Fruit fly (Drosophila melanogaster) whole organism, wandering third instar larva: ENCODE results near the gene MSAmiP.

Experiments
- CG32264 ChIP-seq: fragments of 200-800 bp; sonication (Bioruptor generic); optimal IDR thresholded peaks from 2 replicates; lab custom pipeline; 2016; ENCODE audit warnings: missing biosample characterization, missing genetic modification characterization
- CG9705 ChIP-seq: fragments of 200-800 bp; sonication (Bioruptor generic); optimal IDR thresholded peaks from 2 replicates; lab custom pipeline; 2018; ENCODE audit warnings: missing biosample characterization, mild to moderate bottlenecking, missing genetic modification characterization
- CrebA ChIP-seq: fragments of 200-800 bp; sonication (Bioruptor generic); optimal IDR thresholded peaks from 2 replicates; lab custom pipeline; 2016; ENCODE audit warnings: missing biosample characterization, mild to moderate bottlenecking, missing genetic modification characterization, borderline replicate concordance
- Dif ChIP-seq: fragments of 200-275, 200-300 bp; sonication (Bioruptor generic); optimal IDR thresholded peaks from 2 replicates; lab custom pipeline; 2018; ENCODE audit warnings: missing biosample characterization, missing genetic modification characterization; ENCODE audit not compliant: partially characterized antibody
- GATAd ChIP-seq: sonication (Bioruptor generic); optimal IDR thresholded peaks from 2 replicates; lab custom pipeline; 2016; ENCODE audit warnings: missing biosample characterization, missing genetic modification characterization
- HLH106 ChIP-seq: fragments of 200-800 bp; optimal IDR thresholded peaks from 3 replicates; lab custom pipeline; 2019; ENCODE audit warnings: missing biosample characterization, mild to moderate bottlenecking, missing genetic modification characterization, moderate library complexity
- Hnf4 ChIP-seq: fragments of 200-800 bp; sonication (Bioruptor generic); optimal IDR thresholded peaks from 2 replicates; lab custom pipeline; 2016; ENCODE audit warnings: missing biosample characterization, mild to moderate bottlenecking, missing genetic modification characterization
- Hr78 ChIP-seq: fragments of >200 bp; optimal IDR thresholded peaks from 2 replicates; lab custom pipeline; 2017; ENCODE audit warnings: missing biosample characterization, missing genetic modification characterization
- Hr83 ChIP-seq: fragments of 200-300 bp; sonication (Bioruptor generic); optimal IDR thresholded peaks from 2 replicates; lab custom pipeline; 2016; ENCODE audit warnings: missing biosample characterization, mild to moderate bottlenecking, missing genetic modification characterization, moderate library complexity; ENCODE audit not compliant: poor library complexity, severe bottlenecking
- Jra ChIP-seq: sonication (Bioruptor generic); optimal IDR thresholded peaks from 2 replicates; lab custom pipeline; 2016; ENCODE audit warnings: missing biosample characterization, missing genetic modification characterization
- Mio ChIP-seq: sonication (Bioruptor generic); optimal IDR thresholded peaks from 2 replicates; lab custom pipeline; 2016; ENCODE audit warnings: missing biosample characterization, missing genetic modification characterization
- Myc ChIP-seq: fragments of >200 bp; optimal IDR thresholded peaks from 2 replicates; lab custom pipeline; 2017
- N ChIP-seq: fragments of >200 bp; optimal IDR thresholded peaks from 2 replicates; lab custom pipeline; 2018; ENCODE audit warnings: missing biosample characterization, missing external identifiers, missing genetic modification characterization
- OdsH ChIP-seq: fragments of 200-800 bp; sonication (Bioruptor generic); optimal IDR thresholded peaks from 2 replicates; lab custom pipeline; 2016; ENCODE audit warnings: missing biosample characterization, mild to moderate bottlenecking, missing genetic modification characterization
- Sp1 ChIP-seq: fragments of 200-800 bp; sonication (Bioruptor generic); optimal IDR thresholded peaks from 3 replicates; lab custom pipeline; 2019; ENCODE audit warnings: missing biosample characterization, mild to moderate bottlenecking, missing genetic modification characterization, moderate library complexity
- Vsx2 ChIP-seq: fragments of 200-300, 225-300 bp; sonication (Bioruptor generic); optimal IDR thresholded peaks from 2 replicates; lab custom pipeline; 2018; ENCODE audit warnings: missing biosample characterization, missing genetic modification characterization; ENCODE audit not compliant: partially characterized antibody
- br ChIP-seq: fragments of 200-800 bp; sonication (Bioruptor generic); optimal IDR thresholded peaks from 2 replicates; lab custom pipeline; 2016; ENCODE audit warnings: missing biosample characterization, missing genetic modification characterization
- brk ChIP-seq: fragments of 200-800 bp; sonication (Bioruptor generic); optimal IDR thresholded peaks from 2 replicates; lab custom pipeline; 2016; ENCODE audit warnings: missing biosample characterization, mild to moderate bottlenecking, missing genetic modification characterization
- dl ChIP-seq, 2 experiments: fragments of 175-275, 200-275 bp in 1 of 2; fragments of 200-275 bp in 1 of 2; sonication (Bioruptor generic); optimal IDR thresholded peaks; lab custom pipeline; 2018; ENCODE audit warnings: mild to moderate bottlenecking in 2 of 2, missing biosample characterization in 2 of 2, missing genetic modification characterization in 2 of 2, moderate library complexity in 2 of 2; ENCODE audit not compliant: partially characterized antibody in 2 of 2, insufficient read depth in 1 of 2
- dmrt93B ChIP-seq: fragments of 200-800 bp; sonication (Bioruptor generic); optimal IDR thresholded peaks from 2 replicates; lab custom pipeline; 2018; ENCODE audit warnings: missing biosample characterization, mild to moderate bottlenecking, missing genetic modification characterization
- ey ChIP-seq: fragments of 200-800 bp; sonication (Bioruptor generic); optimal IDR thresholded peaks from 2 replicates; lab custom pipeline; 2016; ENCODE audit warnings: missing biosample characterization, missing genetic modification characterization
- foxo ChIP-seq, 2 experiments: fragments of 200-800 bp; sonication (Bioruptor generic); optimal IDR thresholded peaks; 2 replicates in 1 of 2; 3 replicates in 1 of 2; lab custom pipeline; 2016 to 2017; ENCODE audit warnings: missing biosample characterization in 2 of 2, missing genetic modification characterization in 2 of 2
- fru ChIP-seq: fragments of 200-800 bp; sonication (Bioruptor generic); optimal IDR thresholded peaks from 3 replicates; lab custom pipeline; 2016; ENCODE audit warnings: missing biosample characterization, mild to moderate bottlenecking, missing genetic modification characterization
- h ChIP-seq: fragments of 200-800 bp; sonication (Bioruptor generic); optimal IDR thresholded peaks from 3 replicates; lab custom pipeline; 2016; ENCODE audit warnings: missing biosample characterization, mild to moderate bottlenecking, missing genetic modification characterization
- jim ChIP-seq: fragments of 175-275, 200-325 bp; sonication (Bioruptor generic); optimal IDR thresholded peaks from 2 replicates; lab custom pipeline; 2016; ENCODE audit warnings: missing biosample characterization, mild to moderate bottlenecking, missing genetic modification characterization
- lola ChIP-seq: fragments of >200 bp; optimal IDR thresholded peaks from 2 replicates; lab custom pipeline; 2017; ENCODE audit warnings: missing biosample characterization, missing genetic modification characterization
- psq ChIP-seq: fragments of 200-800 bp; sonication (Bioruptor generic); optimal IDR thresholded peaks from 3 replicates; lab custom pipeline; 2017; ENCODE audit warnings: missing biosample characterization, mild to moderate bottlenecking, missing genetic modification characterization, moderate library complexity
- rgr ChIP-seq: fragments of 200-800 bp; sonication (Bioruptor generic); optimal IDR thresholded peaks from 3 replicates; lab custom pipeline; 2016; ENCODE audit warnings: missing biosample characterization, mild to moderate bottlenecking, missing genetic modification characterization
- sage ChIP-seq: fragments of 200-800 bp; sonication (Bioruptor generic); optimal IDR thresholded peaks from 2 replicates; lab custom pipeline; 2016; ENCODE audit warnings: missing biosample characterization, mild to moderate bottlenecking, missing genetic modification characterization
- sv ChIP-seq: fragments of 200-800 bp; sonication (Bioruptor generic); optimal IDR thresholded peaks from 3 replicates; lab custom pipeline; 2016; ENCODE audit warnings: missing biosample characterization, missing genetic modification characterization
- tai ChIP-seq: sonication (Bioruptor generic); optimal IDR thresholded peaks from 2 replicates; lab custom pipeline; 2016; ENCODE audit warnings: missing biosample characterization, missing genetic modification characterization
- woc ChIP-seq: sonication (Bioruptor generic); optimal IDR thresholded peaks from 2 replicates; lab custom pipeline; 2016; ENCODE audit warnings: missing biosample characterization, mild to moderate bottlenecking, missing genetic modification characterization

Gene MSAmiP

DNA sequence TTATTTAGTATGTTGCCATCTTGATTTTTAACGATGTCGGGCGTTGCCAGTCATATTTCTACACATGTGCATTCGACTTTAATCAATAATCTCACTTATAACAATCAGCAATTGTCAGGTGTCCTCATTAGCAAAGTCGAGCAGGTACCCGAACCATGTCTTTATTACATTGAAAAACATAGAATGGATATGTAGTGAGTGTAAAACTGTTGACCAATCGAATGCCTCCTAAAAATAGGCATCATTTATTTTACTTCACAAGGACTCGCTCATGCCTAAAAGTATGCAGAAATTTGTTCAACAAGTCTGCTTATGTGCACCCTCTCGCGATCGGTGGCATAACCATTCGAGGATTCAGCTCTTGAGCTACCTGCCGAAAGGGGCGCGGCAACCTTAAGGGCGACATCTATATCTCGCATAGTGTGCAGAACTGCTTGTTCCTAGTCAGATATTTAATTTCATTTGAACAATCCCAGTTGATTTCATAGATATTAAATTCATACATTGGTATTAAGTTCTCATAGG is 97.5 kb downstream of the MSAmiP start:
- TF ChIP-seq woc (GFP tag; lab: Kevin White, UChicago) (no peak), Hr83 (GFP tag; lab: Kevin White, UChicago) (peak; percentile 14), dmrt93B (peak; percentile 44), OdsH (GFP tag; lab: Kevin White, UChicago) (peak; percentile 53), foxo (GFP tag; optimal IDR thresholded peaks at IDR 0.05; lab: Kevin White, UChicago) (peak in 1 of 2 experiments; percentile 71), Mio (GFP tag; lab: Kevin White, UChicago) (no peak), fru (GFP tag; lab: Kevin White, UChicago) (peak; percentile 51), Vsx2 (peak; percentile 91), h (GFP tag; lab: Kevin White, UChicago) (peak; percentile 47), sage (GFP tag; lab: Kevin White, UChicago) (no peak), CG32264 (GFP tag; lab: Kevin White, UChicago) (no peak), CG9705 (peak; percentile 48), dl (GFP tag; optimal IDR thresholded peaks at IDR 0.05; lab: Kevin White, UChicago; ENCODE audit: insufficient read depth in 1 of 2, partially characterized antibody in 2 of 2) (peak in 1 of 2 experiments; percentile 36), Myc (lab: Kevin White, UChicago) (peak; percentile 95), br (GFP tag; lab: Kevin White, UChicago) (peak; percentile 62), CrebA (no peak), Dif (GFP tag; lab: Kevin White, UChicago) (peak; percentile 83), jim (no peak), HLH106 (tag; lab: Kevin White, UChicago) (peak; percentile 42), Hr78 (GFP tag; lab: Kevin White, UChicago) (no peak), tai (GFP tag; lab: Kevin White, UChicago) (peak; percentile 13), brk (GFP tag; lab: Kevin White, UChicago) (no peak), lola (GFP tag; lab: Kevin White, UChicago) (no peak), Sp1 (peak; percentile 23), ey (peak; percentile 33), rgr (GFP tag; lab: Kevin White, UChicago) (peak; percentile 63), Hnf4 (GFP tag; lab: Kevin White, UChicago) (peak; percentile 41), psq (peak; percentile 38), GATAd (GFP tag; lab: Kevin White, UChicago) (no peak), sv (GFP tag; lab: Kevin White, UChicago) (peak; percentile 87), Jra (no peak)

DNA sequence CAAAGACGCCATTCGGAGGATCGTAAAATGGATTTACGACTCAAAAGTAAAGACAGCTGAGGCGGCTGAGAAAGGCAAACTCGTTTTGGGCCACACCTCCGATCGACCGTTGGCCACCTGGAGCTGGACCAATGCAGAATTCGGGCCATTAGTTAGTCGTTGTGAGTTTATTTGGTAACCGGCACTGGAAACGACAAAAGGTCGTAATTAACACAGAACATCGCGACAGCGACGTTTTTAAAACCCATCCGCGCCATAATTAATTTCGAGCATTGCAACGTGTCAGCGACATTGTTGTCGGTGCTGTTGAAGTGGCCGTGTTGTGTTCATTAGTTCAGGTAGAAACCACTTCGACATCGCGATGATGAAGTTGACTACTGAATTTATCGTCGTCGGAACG is 98.3 kb downstream of the MSAmiP start:
- TF ChIP-seq sv (GFP tag; lab: Kevin White, UChicago), result no peak
- no peak for TF ChIP-seq GATAd (GFP tag; lab: Kevin White, UChicago)
- TF ChIP-seq fru (GFP tag; lab: Kevin White, UChicago), result no peak
- TF ChIP-seq br (GFP tag; lab: Kevin White, UChicago), result no peak
- no peak for TF ChIP-seq ey
- no peak for TF ChIP-seq CG32264 (GFP tag; lab: Kevin White, UChicago)
- TF ChIP-seq lola (GFP tag; lab: Kevin White, UChicago), result no peak
- no peak for TF ChIP-seq dl (GFP tag; optimal IDR thresholded peaks at IDR 0.05; lab: Kevin White, UChicago; ENCODE audit: insufficient read depth in 1 of 2, partially characterized antibody in 2 of 2)
- no peak for TF ChIP-seq CrebA
- no peak for TF ChIP-seq N (GFP tag; lab: Kevin White, UChicago)
- no peak for TF ChIP-seq jim

DNA sequence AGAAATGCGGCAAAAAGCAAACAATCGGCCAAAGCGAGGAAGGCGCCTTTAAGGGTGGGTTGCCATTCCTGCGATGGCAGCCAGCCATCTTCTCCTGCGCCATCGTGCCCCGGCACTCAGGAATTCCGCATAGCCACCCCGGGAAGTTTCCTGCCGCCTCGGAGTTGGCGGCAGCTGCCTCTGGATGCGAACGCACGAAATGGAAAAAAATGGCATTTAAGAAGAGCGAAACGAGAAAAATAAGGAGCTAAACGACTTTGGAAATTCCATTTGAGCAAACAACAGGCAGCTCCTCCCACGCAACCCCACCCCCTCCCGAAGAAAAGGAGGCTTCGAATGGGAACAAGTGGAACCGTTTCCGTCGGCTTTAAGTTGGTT is 101.5 kb downstream of the MSAmiP start:
- TF ChIP-seq ey, result no peak

DNA sequence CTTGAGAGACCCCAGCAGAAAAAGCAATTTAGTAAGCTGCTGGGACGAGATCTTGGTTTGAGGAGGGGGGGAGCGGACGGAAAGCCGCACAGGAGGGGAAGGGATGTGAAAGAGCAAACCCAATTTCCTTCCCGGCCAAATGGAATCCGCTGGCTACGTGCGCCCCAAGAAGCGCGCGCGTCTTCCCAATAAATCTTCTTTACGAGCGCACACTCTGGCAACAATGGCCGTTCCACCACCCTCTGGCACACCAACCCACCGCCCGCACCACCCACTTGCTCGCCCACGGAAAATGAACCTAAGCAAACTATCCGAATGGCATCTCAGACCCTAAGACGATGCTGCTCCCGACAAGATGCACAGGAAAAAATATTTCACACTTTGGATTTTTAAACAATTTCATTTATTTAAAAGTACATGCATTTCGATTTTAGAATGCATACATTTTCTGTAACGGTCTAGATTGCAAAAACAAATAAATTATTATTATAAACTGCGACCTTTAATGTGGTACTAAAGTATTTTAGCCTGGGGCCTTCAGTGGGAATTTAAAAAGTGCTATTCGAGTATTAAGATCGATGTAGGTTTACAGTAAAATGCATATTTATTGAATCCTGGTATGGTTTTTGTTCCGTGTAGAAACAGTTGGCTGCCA is 102.0 kb downstream of the MSAmiP start:
- TF ChIP-seq sv (GFP tag; lab: Kevin White, UChicago), result peak; percentile 19
- no peak for TF ChIP-seq GATAd (GFP tag; lab: Kevin White, UChicago)
- no peak for TF ChIP-seq dmrt93B
